Worm (Caenorhabditis elegans) whole organism, young adult: ENCODE results near the gene gegf-1.
A peak's percentile ranks its signal among the peaks of the same experiment; 100 is the strongest.

ENCODE experiments used
- B0019.2 ChIP-seq: fragments of 200-800 bp; sonication (Bioruptor generic); conservative IDR thresholded peaks from 2 replicates; pipeline ENCODE4 v1.3.6; 2022; ENCODE audit warnings: missing genetic modification reagents, missing genetic modification characterization, missing compliant biosample characterization
- B0336.3 ChIP-seq: fragments of 200-800 bp; sonication (Bioruptor generic); IDR thresholded peaks from 2 replicates; pipeline ENCODE4 v1.3.6; 2022; ENCODE audit warnings: missing genetic modification characterization, missing compliant biosample characterization
- C17E4.6 ChIP-seq: fragments of 200-800 bp; sonication (Bioruptor generic); IDR thresholded peaks from 2 replicates; pipeline ENCODE4 v1.3.6; 2022; ENCODE audit warnings: missing genetic modification reagents, missing genetic modification characterization, missing compliant biosample characterization
- F37B4.10 ChIP-seq: fragments of 200-800 bp; sonication (Bioruptor generic); IDR thresholded peaks from 2 replicates; pipeline ENCODE4 v1.3.6; 2022; ENCODE audit warnings: missing genetic modification characterization, missing compliant biosample characterization
- F39B2.1 ChIP-seq: fragments of 200-800 bp; sonication (Bioruptor generic); IDR thresholded peaks from 2 replicates; pipeline ENCODE4 v1.3.6; 2022; ENCODE audit warnings: missing genetic modification reagents, missing genetic modification characterization, missing compliant biosample characterization
- F57A8.1 ChIP-seq: fragments of 200-800 bp; sonication (Bioruptor generic); optimal IDR thresholded peaks from 2 replicates; lab custom pipeline; 2018; ENCODE audit warnings: mild to moderate bottlenecking, missing genetic modification characterization, moderate library complexity, missing compliant biosample characterization
- K11D2.4 ChIP-seq: fragments of 200-800 bp; sonication (Bioruptor generic); IDR thresholded peaks from 2 replicates; pipeline ENCODE4 v1.3.6; 2022; ENCODE audit warnings: missing genetic modification reagents, missing genetic modification characterization, missing compliant biosample characterization
- T07F8.4 ChIP-seq: sonication (generic microtip); optimal IDR thresholded peaks from 2 replicates; lab custom pipeline; 2016; ENCODE audit warnings: mild to moderate bottlenecking, missing genetic modification characterization, moderate library complexity, missing compliant biosample characterization
- T26A5.8 ChIP-seq: sonication (generic microtip); optimal IDR thresholded peaks from 2 replicates; lab custom pipeline; 2016; ENCODE audit warnings: missing genetic modification characterization, missing compliant biosample characterization
- Y53F4B.3 ChIP-seq: fragments of 200-800 bp; sonication (Bioruptor generic); IDR thresholded peaks from 2 replicates; pipeline ENCODE4 v1.3.6; 2022; ENCODE audit warnings: missing genetic modification reagents, missing genetic modification characterization, missing compliant biosample characterization
- akir-1 ChIP-seq: fragments of 200-800 bp; sonication (Bioruptor generic); optimal IDR thresholded peaks from 2 replicates; lab custom pipeline; 2018; ENCODE audit warnings: mild to moderate bottlenecking, missing genetic modification characterization, moderate library complexity, missing compliant biosample characterization
- ama-1 ChIP-seq, 3 experiments: fragments of 150-350 bp in 1 of 3; sonication (generic microtip) in 2 of 3; optimal IDR thresholded peaks; 2 replicates each; lab custom pipeline; 2014 to 2018; ENCODE audit warnings: missing biosample characterization in 2 of 3, missing genetic modification characterization in 2 of 3, missing genetic modification reagents in 2 of 3
- aptf-2 ChIP-seq: fragments of 200-800 bp; sonication (Bioruptor generic); conservative IDR thresholded peaks from 2 replicates; pipeline ENCODE4 v1.3.6; 2022; ENCODE audit warnings: missing genetic modification reagents, missing genetic modification characterization, missing compliant biosample characterization
- atf-7 ChIP-seq: sonication (generic microtip); optimal IDR thresholded peaks from 2 replicates; lab custom pipeline; 2017; ENCODE audit warnings: mild to moderate bottlenecking, missing genetic modification characterization, missing compliant biosample characterization
- attf-3 ChIP-seq: fragments of 200-800 bp; sonication (Bioruptor generic); conservative IDR thresholded peaks from 2 replicates; pipeline ENCODE4 v1.3.6; 2022; ENCODE audit warnings: missing genetic modification reagents, missing genetic modification characterization, missing compliant biosample characterization
- bed-1 ChIP-seq: fragments of 200-800 bp; sonication (Bioruptor generic); IDR thresholded peaks from 2 replicates; pipeline ENCODE4 v1.3.6; 2022; ENCODE audit warnings: missing genetic modification reagents, missing genetic modification characterization, missing compliant biosample characterization
- ccch-3 ChIP-seq: fragments of 200-800 bp; sonication (Bioruptor generic); optimal IDR thresholded peaks from 2 replicates; lab custom pipeline; 2018; ENCODE audit warnings: mild to moderate bottlenecking, missing genetic modification characterization, missing compliant biosample characterization
- cebp-2 ChIP-seq: fragments of 200-800 bp; sonication (Bioruptor generic); IDR thresholded peaks from 2 replicates; pipeline ENCODE4 v1.3.6; 2022; ENCODE audit warnings: missing genetic modification characterization, missing compliant biosample characterization
- ceh-40 ChIP-seq: fragments of 200-800 bp; sonication (Bioruptor generic); IDR thresholded peaks from 2 replicates; pipeline ENCODE4 v1.3.6; 2022; ENCODE audit warnings: missing genetic modification characterization, missing compliant biosample characterization
- dpff-1 ChIP-seq: sonication (generic microtip); optimal IDR thresholded peaks from 2 replicates; lab custom pipeline; 2017; ENCODE audit warnings: mild to moderate bottlenecking, missing genetic modification characterization, missing compliant biosample characterization
- egl-18 ChIP-seq: fragments of 200-800 bp; sonication (Bioruptor generic); IDR thresholded peaks from 2 replicates; pipeline ENCODE4 v1.3.6; 2022; ENCODE audit warnings: missing genetic modification reagents, missing genetic modification characterization, missing compliant biosample characterization
- ekl-4 ChIP-seq: fragments of 200-800 bp; sonication (Bioruptor generic); IDR thresholded peaks from 2 replicates; pipeline ENCODE4 v1.3.6; 2022; ENCODE audit warnings: missing genetic modification reagents, missing genetic modification characterization, missing compliant biosample characterization
- ets-4 ChIP-seq: fragments of 200-800 bp; sonication (Bioruptor generic); optimal IDR thresholded peaks from 2 replicates; lab custom pipeline; 2018; ENCODE audit warnings: mild to moderate bottlenecking, missing genetic modification characterization, missing compliant biosample characterization
- gei-17 ChIP-seq: fragments of 200-800 bp; sonication (Bioruptor generic); optimal IDR thresholded peaks from 2 replicates; lab custom pipeline; 2018; ENCODE audit warnings: mild to moderate bottlenecking, missing genetic modification characterization, missing compliant biosample characterization
- hmg-1.2 ChIP-seq: fragments of 200-800 bp; sonication (Bioruptor generic); IDR thresholded peaks from 2 replicates; pipeline ENCODE4 v1.3.6; 2022; ENCODE audit warnings: missing genetic modification reagents, missing genetic modification characterization, missing compliant biosample characterization
- hsf-1 ChIP-seq: fragments of 200-800 bp; sonication (Bioruptor generic); IDR thresholded peaks from 2 replicates; pipeline ENCODE4 v1.3.6; 2022; ENCODE audit warnings: missing genetic modification reagents, missing genetic modification characterization, missing compliant biosample characterization
- lin-26 ChIP-seq: fragments of 200-800 bp; sonication (Bioruptor generic); IDR thresholded peaks from 2 replicates; pipeline ENCODE4 v1.3.6; 2022; ENCODE audit warnings: missing genetic modification reagents, missing genetic modification characterization, missing compliant biosample characterization
- lin-35 ChIP-seq, 3 experiments: fragments of 150-350 bp in 2 of 3; sonication (generic microtip) in 1 of 3; optimal IDR thresholded peaks; 2 replicates each; lab custom pipeline; 2014 to 2018; ENCODE audit warnings: missing biosample characterization in 3 of 3, missing genetic modification characterization in 3 of 3, missing genetic modification reagents in 3 of 3
- lin-54 ChIP-seq: fragments of 200-800 bp; sonication (Bioruptor generic); optimal IDR thresholded peaks from 2 replicates; lab custom pipeline; 2018; ENCODE audit warnings: mild to moderate bottlenecking, missing genetic modification characterization, missing compliant biosample characterization
- madf-10 ChIP-seq: sonication (generic microtip); optimal IDR thresholded peaks from 2 replicates; lab custom pipeline; 2016; ENCODE audit warnings: mild to moderate bottlenecking, missing genetic modification characterization, missing compliant biosample characterization
- madf-8 ChIP-seq: fragments of 200-800 bp; sonication (Bioruptor generic); conservative IDR thresholded peaks from 2 replicates; pipeline ENCODE4 v1.3.6; 2022; ENCODE audit warnings: missing genetic modification reagents, missing genetic modification characterization, missing compliant biosample characterization
- nfyb-1 ChIP-seq: fragments of 200-800 bp; sonication (Bioruptor generic); IDR thresholded peaks from 2 replicates; pipeline ENCODE4 v1.3.6; 2022; ENCODE audit warnings: missing genetic modification reagents, missing genetic modification characterization, missing compliant biosample characterization
- nhr-120 ChIP-seq: fragments of 200-800 bp; sonication (Bioruptor generic); IDR thresholded peaks from 2 replicates; pipeline ENCODE4 v1.3.6; 2022; ENCODE audit warnings: missing genetic modification characterization, missing compliant biosample characterization
- nhr-27 ChIP-seq: fragments of 200-800 bp; sonication (Bioruptor generic); optimal IDR thresholded peaks from 2 replicates; lab custom pipeline; 2018; ENCODE audit warnings: mild to moderate bottlenecking, missing genetic modification characterization, moderate library complexity, missing compliant biosample characterization
- rcor-1 ChIP-seq: fragments of 200-800 bp; sonication (Bioruptor generic); IDR thresholded peaks from 2 replicates; pipeline ENCODE4 v1.3.6; 2022; ENCODE audit warnings: missing genetic modification reagents, missing genetic modification characterization, missing compliant biosample characterization
- repo-1 ChIP-seq: sonication (generic microtip); optimal IDR thresholded peaks from 2 replicates; lab custom pipeline; 2017; ENCODE audit warnings: mild to moderate bottlenecking, missing genetic modification characterization, missing compliant biosample characterization
- sea-2 ChIP-seq: fragments of 200-800 bp; sonication (Bioruptor generic); IDR thresholded peaks from 2 replicates; pipeline ENCODE4 v1.3.6; 2022; ENCODE audit warnings: missing genetic modification characterization, missing compliant biosample characterization
- snpc-4 ChIP-seq, 5 experiments: fragments of 150-350 bp in 1 of 5; sonication (generic microtip) in 4 of 5; optimal IDR thresholded peaks; 2 replicates each; lab custom pipeline; 2014 to 2018; ENCODE audit warnings: missing genetic modification characterization in 5 of 5, missing biosample characterization in 3 of 5, antibody characterized with exemption in 2 of 5, mild to moderate bottlenecking in 2 of 5, missing compliant biosample characterization in 2 of 5, missing genotype in 2 of 5, moderate library complexity in 2 of 5, missing genetic modification reagents in 1 of 5
- sptf-2 ChIP-seq: fragments of 200-800 bp; sonication (Bioruptor generic); optimal IDR thresholded peaks from 2 replicates; lab custom pipeline; 2018; ENCODE audit warnings: mild to moderate bottlenecking, missing genetic modification characterization, missing compliant biosample characterization
- tlf-1 ChIP-seq: fragments of 200-800 bp; sonication (Bioruptor generic); optimal IDR thresholded peaks from 2 replicates; lab custom pipeline; 2018; ENCODE audit warnings: mild to moderate bottlenecking, missing genetic modification characterization, missing compliant biosample characterization
- unc-62 ChIP-seq: fragments of 150-350 bp; optimal IDR thresholded peaks from 2 replicates; lab custom pipeline; 2014; ENCODE audit warnings: missing biosample characterization, missing genetic modification reagents, missing genetic modification characterization
- xnd-1 ChIP-seq: sonication (generic microtip); optimal IDR thresholded peaks from 2 replicates; lab custom pipeline; 2016; ENCODE audit warnings: missing genotype, missing genetic modification reagents, missing genetic modification characterization, missing compliant biosample characterization
- zfh-2 ChIP-seq: fragments of 200-800 bp; sonication (Bioruptor generic); conservative IDR thresholded peaks from 2 replicates; pipeline ENCODE4 v1.3.6; 2022; ENCODE audit warnings: missing genetic modification reagents, missing genetic modification characterization, missing compliant biosample characterization
- ztf-18 ChIP-seq: sonication (generic microtip); optimal IDR thresholded peaks from 2 replicates; lab custom pipeline; 2016; ENCODE audit warnings: missing genotype, mild to moderate bottlenecking, missing genetic modification characterization, missing compliant biosample characterization
- ztf-25 ChIP-seq: fragments of 200-800 bp; sonication (Bioruptor generic); IDR thresholded peaks from 2 replicates; pipeline ENCODE4 v1.3.6; 2022; ENCODE audit warnings: missing genetic modification reagents, missing genetic modification characterization, missing compliant biosample characterization
- ztf-26 ChIP-seq: sonication (generic microtip); optimal IDR thresholded peaks from 2 replicates; lab custom pipeline; 2017; ENCODE audit warnings: missing genetic modification characterization, missing compliant biosample characterization
- ztf-6 ChIP-seq: fragments of 200-800 bp; sonication (Bioruptor generic); IDR thresholded peaks from 2 replicates; pipeline ENCODE4 v1.3.6; 2022; ENCODE audit warnings: missing genetic modification reagents, missing genetic modification characterization, missing compliant biosample characterization

The gegf-1 gene

DNA sequence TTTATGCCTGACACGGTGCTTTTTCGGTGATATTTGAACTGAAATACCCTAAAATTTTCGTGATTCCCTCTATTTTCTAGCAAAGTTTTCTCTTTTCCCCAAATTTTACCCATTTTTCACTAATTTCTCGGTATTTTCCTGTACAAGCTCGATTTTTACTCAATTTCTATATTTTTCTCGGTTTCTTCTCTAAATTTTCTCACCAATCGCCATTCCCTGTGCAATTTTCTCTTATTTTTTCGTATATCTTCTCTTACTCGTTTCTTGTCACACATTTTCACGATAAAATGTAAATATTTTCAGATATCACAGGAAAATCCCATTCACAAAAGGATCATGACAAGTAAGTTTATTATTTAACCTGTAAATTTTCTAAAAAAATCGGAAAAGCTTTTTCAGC is 36.7 kb upstream of the gegf-1 start, which contains the start of gene csn-3:
TSS of gene csn-3 (plus strand) at position 301 of the 400 bp plus-strand sequence.
- TF ChIP-seq T26A5.8 (tag; lab: Kevin White, UChicago) (no peak), hsf-1 (GFP tag; lab: Robert Waterston, UW) (no peak), madf-8 (GFP tag; lab: Robert Waterston, UW) (no peak), B0019.2 (no peak), snpc-4 (GFP tag; optimal IDR thresholded peaks at IDR 0.05; lab: Kevin White, UChicago) (no peak), snpc-4 (tag; optimal IDR thresholded peaks at IDR 0.05; lab: Kevin White, UChicago) (no peak), unc-62 (no peak), Y53F4B.3 (GFP tag; lab: Robert Waterston, UW) (no peak)
- TF ChIP-seq, all 124 proteins: peak for 0

DNA sequence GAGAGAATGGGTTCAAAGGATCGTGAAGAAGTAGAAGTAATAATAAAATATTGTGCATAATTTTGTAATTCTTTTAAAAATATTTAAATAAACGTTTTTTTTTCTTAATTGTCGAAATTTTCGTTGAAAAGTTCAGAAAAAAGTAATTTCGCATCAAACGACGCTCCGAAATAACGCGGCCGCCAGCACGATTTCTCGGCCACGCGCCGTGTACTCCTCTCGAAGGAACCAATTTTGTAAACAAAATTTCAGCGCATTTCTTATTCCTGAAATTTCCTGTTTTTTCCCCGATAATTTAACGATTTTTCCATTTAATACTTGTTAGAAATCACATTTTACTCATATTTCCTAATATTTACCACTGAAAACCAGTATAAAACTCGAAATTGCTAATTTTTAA is 34.3 kb upstream of the gegf-1 start, which contains the start of gene Y38C1AA.12:
TSS of gene Y38C1AA.12 (plus strand) at position 211 of the 400 bp plus-strand sequence.
- peak; percentile 83; the same call in 1 of the 2 replicates for TF ChIP-seq ztf-25 (GFP tag; lab: Robert Waterston, UW)
- TF ChIP-seq xnd-1 (tag; lab: Kevin White, UChicago) = no peak
- peak; percentile 25 for TF ChIP-seq ccch-3
- no peak for TF ChIP-seq ztf-6 (GFP tag; lab: Robert Waterston, UW)
- TF ChIP-seq ets-4 (GFP tag; lab: Kevin White, UChicago) = no peak
- peak; percentile 26 for TF ChIP-seq ztf-18 (tag; lab: Kevin White, UChicago)
- TF ChIP-seq nfyb-1 (GFP tag; lab: Robert Waterston, UW) = no peak
- peak; percentile 54 for TF ChIP-seq ztf-26 (tag; lab: Kevin White, UChicago)
- TF ChIP-seq lin-54 (GFP tag; lab: Kevin White, UChicago) = peak; percentile 65
- TF ChIP-seq B0336.3 (GFP tag; lab: Robert Waterston, UW) = 0 out of 2 replicates have a peak, but pooled peaks have one; percentile 44
- no peak for TF ChIP-seq akir-1
- TF ChIP-seq tlf-1 = peak; percentile 48
- no peak for TF ChIP-seq sea-2
- TF ChIP-seq ekl-4 (GFP tag; lab: Robert Waterston, UW) = peak; percentile 23; the same call in 1 of the 2 replicates
- peak; percentile 62; the same call in 1 of the 2 replicates for TF ChIP-seq K11D2.4
- no peak for TF ChIP-seq bed-1 (GFP tag; lab: Robert Waterston, UW)
- no peak for TF ChIP-seq dpff-1 (tag; lab: Kevin White, UChicago)
- TF ChIP-seq attf-3 (GFP tag; lab: Robert Waterston, UW) = peak; percentile 94
- peak; percentile 69 for TF ChIP-seq madf-10 (tag; lab: Kevin White, UChicago)
- peak; percentile 64 for TF ChIP-seq rcor-1
- no peak for TF ChIP-seq nhr-120 (GFP tag; lab: Robert Waterston, UW)
- TF ChIP-seq T07F8.4 (tag; lab: Kevin White, UChicago) = no peak
- 0 out of 2 replicates have a peak, but pooled peaks have one; percentile 50 for TF ChIP-seq egl-18
- no peak for TF ChIP-seq F39B2.1 (GFP tag; lab: Robert Waterston, UW)
- TF ChIP-seq sptf-2 (GFP tag; lab: Kevin White, UChicago) = no peak
- no peak for TF ChIP-seq ceh-40 (GFP tag; lab: Robert Waterston, UW)
- no peak for TF ChIP-seq zfh-2
- no peak for TF ChIP-seq C17E4.6 (GFP tag; lab: Robert Waterston, UW)
- no peak for TF ChIP-seq ama-1 (optimal IDR thresholded peaks at IDR 0.05; lab: Kevin White, UChicago)
- TF ChIP-seq ama-1 (GFP tag; optimal IDR thresholded peaks at IDR 0.05; lab: Kevin White, UChicago) = no peak
- no peak for TF ChIP-seq hmg-1.2 (GFP tag; lab: Robert Waterston, UW)
- peak in 1 of 3 experiments; percentile 36 for TF ChIP-seq lin-35 (GFP tag; optimal IDR thresholded peaks at IDR 0.05; lab: Kevin White, UChicago)
- no peak for TF ChIP-seq repo-1
- no peak for TF ChIP-seq gei-17 (GFP tag; lab: Kevin White, UChicago)
- TF ChIP-seq lin-26 (GFP tag; lab: Robert Waterston, UW) = 0 out of 2 replicates have a peak, but pooled peaks have one; percentile 19
- TF ChIP-seq T26A5.8 (tag; lab: Kevin White, UChicago) = no peak
- TF ChIP-seq unc-62 = no peak
- TF ChIP-seq F37B4.10 (GFP tag; lab: Robert Waterston, UW) = no peak
- TF ChIP-seq cebp-2 (GFP tag; lab: Robert Waterston, UW) = no peak
- TF ChIP-seq atf-7 (tag; lab: Kevin White, UChicago) = no peak
- TF ChIP-seq F57A8.1 (GFP tag; lab: Kevin White, UChicago) = no peak
- peak; percentile 61; the same call in 1 of the 2 replicates for TF ChIP-seq aptf-2
- TF ChIP-seq nhr-27 (tag; lab: Kevin White, UChicago) = no peak
